Worm (Caenorhabditis elegans) whole organism, L2 larva: ENCODE measurements around the gene E02H9.1.

Experiments used
- ZK546.5 ChIP-seq: sonication (generic microtip); optimal IDR thresholded peaks from 2 replicates; lab custom pipeline; 2017; ENCODE audit warnings: missing biosample characterization, missing genetic modification characterization
- alr-1 ChIP-seq: fragments of 150-350 bp; optimal IDR thresholded peaks from 2 replicates; lab custom pipeline; 2014; ENCODE audit warnings: missing biosample characterization, missing genetic modification characterization
- blmp-1 ChIP-seq: sonication (generic microtip); optimal IDR thresholded peaks from 2 replicates; lab custom pipeline; 2017; ENCODE audit warnings: missing genetic modification characterization, mild to moderate bottlenecking, missing compliant biosample characterization, antibody characterized with exemption, moderate library complexity; ENCODE audit not compliant: insufficient read depth
- ceh-82 ChIP-seq: fragments of 150-350 bp; optimal IDR thresholded peaks from 2 replicates; lab custom pipeline; 2014; ENCODE audit warnings: missing biosample characterization, missing genetic modification characterization
- gmeb-1 ChIP-seq: fragments of 150-350 bp; optimal IDR thresholded peaks from 2 replicates; lab custom pipeline; 2014; ENCODE audit warnings: missing biosample characterization, missing genetic modification characterization
- lin-11 ChIP-seq: fragments of 150-350 bp; sonication (generic microtip); optimal IDR thresholded peaks from 2 replicates; lab custom pipeline; 2014; ENCODE audit warnings: missing biosample characterization, missing genetic modification characterization, inconsistent platforms, mixed read lengths
- lin-39 ChIP-seq: fragments of 150-350 bp; optimal IDR thresholded peaks from 2 replicates; lab custom pipeline; 2014; ENCODE audit warnings: missing biosample characterization, missing genetic modification reagents, missing genetic modification characterization
- mdl-1 ChIP-seq, 2 experiments: fragments of 150-350 bp in 1 of 2; sonication (generic microtip) in 1 of 2; optimal IDR thresholded peaks; 2 replicates each; lab custom pipeline; 2017; ENCODE audit warnings: missing biosample characterization in 2 of 2, missing genetic modification characterization in 2 of 2
- nhr-10 ChIP-seq: sonication (generic microtip); optimal IDR thresholded peaks from 2 replicates; lab custom pipeline; 2017; ENCODE audit warnings: missing biosample characterization, missing genetic modification characterization
- nhr-77 ChIP-seq: fragments of 150-350 bp; optimal IDR thresholded peaks from 2 replicates; lab custom pipeline; 2014; ENCODE audit warnings: missing biosample characterization, missing genetic modification characterization
- peb-1 ChIP-seq: fragments of 150-350 bp; optimal IDR thresholded peaks from 2 replicates; lab custom pipeline; 2014; ENCODE audit warnings: missing biosample characterization, missing genetic modification characterization
- unc-62 ChIP-seq: fragments of 150-350 bp; optimal IDR thresholded peaks from 2 replicates; lab custom pipeline; 2014; ENCODE audit warnings: missing biosample characterization, missing genetic modification reagents, missing genetic modification characterization
- ztf-11 ChIP-seq: sonication (generic microtip); optimal IDR thresholded peaks from 2 replicates; lab custom pipeline; 2017; ENCODE audit warnings: missing biosample characterization, missing genetic modification characterization
- ztf-4 ChIP-seq: fragments of 150-350 bp; optimal IDR thresholded peaks from 2 replicates; lab custom pipeline; 2014; ENCODE audit warnings: missing biosample characterization, missing genetic modification characterization

- TF ChIP-seq alr-1 (no peak), ztf-11 (tag; lab: Kevin White, UChicago) (no peak), lin-39 (tag; lab: Kevin White, UChicago) (no peak), gmeb-1 (tag; lab: Kevin White, UChicago) (no peak), nhr-10 (no peak), nhr-77 (no peak), ztf-4 (tag; lab: Kevin White, UChicago) (no peak), ZK546.5 (no peak), unc-62 (GFP tag; lab: Kevin White, UChicago) (no peak), peb-1 (tag; lab: Kevin White, UChicago) (no peak), mdl-1 (tag; optimal IDR thresholded peaks at IDR 0.05; lab: Kevin White, UChicago) (no peak), blmp-1 (tag; lab: Kevin White, UChicago) (no peak), lin-11 (tag; lab: Kevin White, UChicago) (no peak), ceh-82 (tag; lab: Kevin White, UChicago) (no peak)
Observed at ce11 chrIII:2419504-2419903, 48.8 kb upstream of the E02H9.1 start.
